Worm (Caenorhabditis elegans): ENCODE data around the gene T27E7.1.

DNA sequence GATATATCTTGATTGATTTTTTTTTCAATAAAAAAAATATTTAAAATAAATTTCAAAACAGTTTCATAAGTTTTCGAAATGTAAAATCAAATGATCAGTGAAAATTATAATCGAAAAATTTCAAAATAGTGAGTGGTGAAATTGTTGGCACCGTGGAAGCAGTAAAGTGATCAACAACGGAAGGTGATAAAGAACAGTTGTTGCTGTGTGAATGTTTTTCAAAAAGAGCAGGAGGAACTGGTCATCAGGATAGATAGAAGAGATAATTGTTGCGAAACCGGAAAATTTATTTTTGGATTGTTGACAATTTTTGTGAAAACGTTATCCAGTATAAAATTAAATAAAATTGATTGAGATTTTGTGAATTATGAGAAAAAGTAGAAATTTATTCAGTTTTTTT is 13.5 kb upstream of the T27E7.1 start:
- TF ChIP-seq flt-1 (GFP tag; IDR thresholded peaks at IDR 0.05) (no peak), med-1 (GFP tag; optimal IDR thresholded peaks at IDR 0.05; ENCODE audit: insufficient read depth) (no peak), tab-1 (GFP tag; IDR thresholded peaks at IDR 0.05) (no peak)

All from whole organism, midembryonic.